Fruit fly (Drosophila melanogaster) whole organism, embryonic: ENCODE measurements around the gene CG43998.

Experiments used
- Adf1 ChIP-seq: fragments of 200-800 bp; sonication (Bioruptor generic); IDR thresholded peaks from 2 replicates; pipeline ENCODE4 v1.3.6; 2022; ENCODE audit warnings: missing biosample characterization, missing genetic modification characterization
- Atf-2 ChIP-seq: fragments of 200-800 bp; sonication (Bioruptor generic); optimal IDR thresholded peaks from 2 replicates; lab custom pipeline; 2016; ENCODE audit warnings: missing biosample characterization, missing genetic modification characterization
- Awh ChIP-seq: fragments of 200-800 bp; sonication (Bioruptor generic); IDR thresholded peaks from 2 replicates; pipeline ENCODE4, ENCODE4 v1.3.6; 2022; ENCODE audit warnings: missing biosample characterization, missing genetic modification characterization
- BtbVII ChIP-seq: fragments of 200-800 bp; sonication (Bioruptor generic); optimal IDR thresholded peaks from 3 replicates; lab custom pipeline; 2017; ENCODE audit warnings: missing biosample characterization, mild to moderate bottlenecking, missing genetic modification characterization
- CG10321 ChIP-seq: fragments of 200-800 bp; sonication (Bioruptor generic); IDR thresholded peaks from 2 replicates; pipeline ENCODE4 v1.3.6; 2022; ENCODE audit warnings: missing biosample characterization, missing genetic modification characterization
- CG11723 ChIP-seq: fragments of 200-800 bp; sonication (Bioruptor generic); optimal IDR thresholded peaks from 2 replicates; lab custom pipeline; 2017; ENCODE audit warnings: missing biosample characterization, mild to moderate bottlenecking, missing genetic modification characterization
- CG12236 ChIP-seq: fragments of 200-800 bp; sonication (Bioruptor generic); optimal IDR thresholded peaks from 2 replicates; lab custom pipeline; 2016; ENCODE audit warnings: missing biosample characterization, missing genetic modification characterization
- CG14441 ChIP-seq: fragments of 200-800 bp; sonication (Bioruptor generic); IDR thresholded peaks from 2 replicates; pipeline ENCODE4 v1.3.6; 2022; ENCODE audit warnings: missing biosample characterization, missing genetic modification characterization
- CG15073 ChIP-seq: fragments of 200-800 bp; sonication (Bioruptor generic); optimal IDR thresholded peaks from 2 replicates; lab custom pipeline; 2016; ENCODE audit warnings: missing biosample characterization, missing genetic modification characterization
- CG18476 ChIP-seq: fragments of 200-800 bp; sonication (Bioruptor generic); optimal IDR thresholded peaks from 2 replicates; lab custom pipeline; 2016; ENCODE audit warnings: missing biosample characterization, mild to moderate bottlenecking, missing genetic modification characterization
- CG2116 ChIP-seq: fragments of 200-800 bp; sonication (Bioruptor generic); optimal IDR thresholded peaks from 3 replicates; lab custom pipeline; 2018; ENCODE audit warnings: missing biosample characterization, mild to moderate bottlenecking, missing genetic modification characterization
- CG2120 ChIP-seq: fragments of 200-800 bp; sonication (Bioruptor generic); optimal IDR thresholded peaks from 3 replicates; lab custom pipeline; 2016; ENCODE audit warnings: missing biosample characterization, missing genetic modification characterization
- CG30403 ChIP-seq: fragments of 200-800 bp; sonication (Bioruptor generic); optimal IDR thresholded peaks from 3 replicates; lab custom pipeline; 2016; ENCODE audit warnings: missing biosample characterization, missing genetic modification characterization
- CG31441 ChIP-seq: fragments of 200-800 bp; sonication (Bioruptor generic); IDR thresholded peaks from 2 replicates; pipeline ENCODE4 v1.3.6; 2022; ENCODE audit warnings: missing biosample characterization, missing genetic modification characterization
- CG3281 ChIP-seq: fragments of 200-800 bp; sonication (Bioruptor generic); optimal IDR thresholded peaks from 3 replicates; lab custom pipeline; 2017; ENCODE audit warnings: missing biosample characterization, mild to moderate bottlenecking, missing genetic modification characterization
- CG42726 ChIP-seq: fragments of 200-800 bp; sonication (Bioruptor generic); IDR thresholded peaks from 2 replicates; pipeline ENCODE4 v1.3.6; 2022; ENCODE audit warnings: missing biosample characterization, missing genetic modification characterization; ENCODE audit not compliant: partially characterized antibody
- CG7357 ChIP-seq: fragments of 200-800 bp; sonication (Bioruptor generic); IDR thresholded peaks from 3 replicates; pipeline ENCODE4 v1.3.6; 2022; ENCODE audit warnings: missing biosample characterization, missing genetic modification characterization
- CG7745 ChIP-seq: fragments of 200-800 bp; sonication (Bioruptor generic); optimal IDR thresholded peaks from 2 replicates; lab custom pipeline; 2018; ENCODE audit warnings: missing biosample characterization, mild to moderate bottlenecking, missing genetic modification characterization, moderate library complexity
- CG8944 ChIP-seq: fragments of 200-800 bp; sonication (Bioruptor generic); optimal IDR thresholded peaks from 3 replicates; lab custom pipeline; 2016; ENCODE audit warnings: missing biosample characterization, missing genetic modification characterization
- CG9932 ChIP-seq: fragments of 200-800 bp; sonication (Bioruptor generic); IDR thresholded peaks from 2 replicates; pipeline ENCODE4 v1.3.6; 2022; ENCODE audit warnings: missing biosample characterization, missing genetic modification characterization
- CkIIα-i1 ChIP-seq: fragments of 200-800 bp; sonication (Bioruptor generic); IDR thresholded peaks from 2 replicates; pipeline ENCODE4 v1.3.6; 2022; ENCODE audit warnings: missing biosample characterization, missing genetic modification characterization
- GATAe ChIP-seq: fragments of 200-800 bp; sonication (Bioruptor generic); conservative IDR thresholded peaks from 2 replicates; pipeline ENCODE4 v1.3.6; 2022; ENCODE audit warnings: missing biosample characterization, missing genetic modification characterization
- NK7.1 ChIP-seq: fragments of 200-800 bp; sonication (Bioruptor generic); optimal IDR thresholded peaks from 3 replicates; lab custom pipeline; 2016; ENCODE audit warnings: missing biosample characterization, missing genetic modification characterization
- Nf-YB ChIP-seq: fragments of 200-800 bp; sonication (Bioruptor generic); optimal IDR thresholded peaks from 3 replicates; lab custom pipeline; 2019; ENCODE audit warnings: missing biosample characterization, mild to moderate bottlenecking, missing genetic modification characterization, moderate library complexity
- Opbp ChIP-seq: fragments of 200-800 bp; sonication (Bioruptor generic); IDR thresholded peaks from 3 replicates; pipeline ENCODE4 v1.3.6; 2022; ENCODE audit warnings: missing biosample characterization, missing genetic modification characterization; ENCODE audit not compliant: partially characterized antibody
- Vsx1 ChIP-seq: fragments of 200-800 bp; sonication (Bioruptor generic); optimal IDR thresholded peaks from 2 replicates; lab custom pipeline; 2017; ENCODE audit warnings: missing biosample characterization, mild to moderate bottlenecking, missing genetic modification characterization, missing genetic modification reagents
- bsh ChIP-seq, 2 experiments: fragments of 200-800 bp; sonication (Bioruptor generic); optimal IDR thresholded peaks; 2 replicates each; lab custom pipeline; 2017 to 2018; ENCODE audit warnings: mild to moderate bottlenecking in 2 of 2, missing biosample characterization in 2 of 2, missing genetic modification characterization in 2 of 2, moderate library complexity in 1 of 2
- chif ChIP-seq, 2 experiments: fragments of 200-800 bp; sonication (Bioruptor generic); optimal IDR thresholded peaks; 3 replicates each; lab custom pipeline; 2016; ENCODE audit warnings: missing biosample characterization in 2 of 2, missing genetic modification characterization in 2 of 2
- cwo ChIP-seq: fragments of 200-800 bp; sonication (Bioruptor generic); optimal IDR thresholded peaks from 3 replicates; lab custom pipeline; 2017; ENCODE audit warnings: missing biosample characterization, missing genetic modification characterization, mild to moderate bottlenecking, moderate library complexity, missing genetic modification reagents
- dmrt99B ChIP-seq: fragments of 200-800 bp; sonication (Bioruptor generic); optimal IDR thresholded peaks from 2 replicates; lab custom pipeline; 2018; ENCODE audit warnings: missing biosample characterization, mild to moderate bottlenecking, missing genetic modification characterization, moderate library complexity
- emc ChIP-seq: fragments of 200-800 bp; sonication (Bioruptor generic); optimal IDR thresholded peaks from 2 replicates; lab custom pipeline; 2016; ENCODE audit warnings: missing biosample characterization, missing genetic modification characterization
- ewg ChIP-seq: fragments of 200-800 bp; sonication (Bioruptor generic); optimal IDR thresholded peaks from 3 replicates; lab custom pipeline; 2017; ENCODE audit warnings: mild to moderate bottlenecking, missing biosample characterization, missing genetic modification reagents, missing genetic modification characterization
- gem ChIP-seq: fragments of 200-800 bp; sonication (Bioruptor generic); optimal IDR thresholded peaks from 2 replicates; lab custom pipeline; 2019; ENCODE audit warnings: missing biosample characterization, mild to moderate bottlenecking, missing genetic modification characterization, moderate library complexity
- gro ChIP-seq: fragments of 200-800 bp; sonication (Bioruptor generic); optimal IDR thresholded peaks from 2 replicates; lab custom pipeline; 2016; ENCODE audit warnings: missing biosample characterization, missing genetic modification characterization
- gsb-n ChIP-seq: fragments of 200-800 bp; sonication (Bioruptor generic); optimal IDR thresholded peaks from 3 replicates; lab custom pipeline; 2018; ENCODE audit warnings: missing biosample characterization, mild to moderate bottlenecking, missing genetic modification characterization
- gt ChIP-seq: fragments of 200-800 bp; sonication (Bioruptor generic); IDR thresholded peaks from 2 replicates; pipeline ENCODE4 v1.3.6; 2022; ENCODE audit warnings: missing biosample characterization, missing genetic modification characterization
- kay ChIP-seq: fragments of 200-800 bp; sonication (Bioruptor generic); optimal IDR thresholded peaks from 2 replicates; lab custom pipeline; 2016; ENCODE audit warnings: missing biosample characterization, missing genetic modification characterization
- lov ChIP-seq, 2 experiments: fragments of 200-800 bp in 1 of 2; fragments of >200 bp in 1 of 2; sonication (Bioruptor generic) in 1 of 2; IDR thresholded peaks in 1 of 2; optimal IDR thresholded peaks in 1 of 2; 2 replicates in 1 of 2; 3 replicates in 1 of 2; pipeline versions ENCODE4 v1.3.6 to Lab custom; 2017 to 2022; ENCODE audit warnings: missing biosample characterization in 1 of 2, missing genetic modification characterization in 1 of 2
- mam ChIP-seq: fragments of 200-800 bp; sonication (Bioruptor generic); optimal IDR thresholded peaks from 3 replicates; lab custom pipeline; 2016; ENCODE audit warnings: missing biosample characterization, missing genetic modification characterization
- nau ChIP-seq: fragments of 200-800 bp; sonication (Bioruptor generic); optimal IDR thresholded peaks from 3 replicates; lab custom pipeline; 2017; ENCODE audit warnings: missing biosample characterization, mild to moderate bottlenecking, missing genetic modification characterization, missing genetic modification reagents
- nerfin-2 ChIP-seq: fragments of 200-800 bp; sonication (Bioruptor generic); IDR thresholded peaks from 2 replicates; pipeline ENCODE4 v1.3.6; 2022; ENCODE audit warnings: missing biosample characterization, missing genetic modification characterization; ENCODE audit not compliant: partially characterized antibody
- prd ChIP-seq, 3 experiments: fragments of >200 bp in 2 of 3; fragments of 200-800 bp in 1 of 3; sonication (Bioruptor generic) in 1 of 3; optimal IDR thresholded peaks in 2 of 3; IDR thresholded peaks in 1 of 3; 2 replicates in 2 of 3; 3 replicates in 1 of 3; pipeline versions ENCODE4 v1.3.6 to Lab custom; 2017 to 2022; ENCODE audit warnings: missing biosample characterization in 1 of 3, missing genetic modification characterization in 1 of 3
- sqz ChIP-seq: fragments of 200-800 bp; sonication (Bioruptor generic); optimal IDR thresholded peaks from 3 replicates; lab custom pipeline; 2018; ENCODE audit warnings: missing biosample characterization, mild to moderate bottlenecking, missing genetic modification characterization
- sr ChIP-seq: fragments of 200-800 bp; sonication (Bioruptor generic); IDR thresholded peaks from 3 replicates; pipeline ENCODE4 v1.3.6; 2022; ENCODE audit warnings: missing biosample characterization, missing genetic modification characterization
- toy ChIP-seq: fragments of 200-800 bp; sonication (Bioruptor generic); IDR thresholded peaks from 2 replicates; pipeline ENCODE4 v1.3.6; 2022; ENCODE audit warnings: missing biosample characterization, missing genetic modification characterization
- tup ChIP-seq: fragments of 200-800 bp; sonication (Bioruptor generic); optimal IDR thresholded peaks from 2 replicates; lab custom pipeline; 2016; ENCODE audit warnings: missing biosample characterization, mild to moderate bottlenecking, missing genetic modification characterization, moderate library complexity
- tx ChIP-seq: fragments of 200-800 bp; sonication (Bioruptor generic); optimal IDR thresholded peaks from 2 replicates; lab custom pipeline; 2016; ENCODE audit warnings: missing biosample characterization, missing genetic modification characterization
- yki ChIP-seq: fragments of >200 bp; optimal IDR thresholded peaks from 3 replicates; lab custom pipeline; 2018
- zen ChIP-seq: fragments of 200-800 bp; sonication (Bioruptor generic); optimal IDR thresholded peaks from 3 replicates; lab custom pipeline; 2018; ENCODE audit warnings: missing biosample characterization, mild to moderate bottlenecking, missing genetic modification characterization, moderate library complexity

Gene CG43998

dm6 chr3R:23920874-23921539 is 7.8 kb downstream of the CG43998 start (continued):
- peak; percentile 39 for TF ChIP-seq gem (tag; lab: Kevin White, UChicago)
- TF ChIP-seq CG18476 (GFP tag; lab: Kevin White, UChicago): no peak
- TF ChIP-seq prd (optimal IDR thresholded peaks at IDR 0.05; lab: Kevin White, UChicago): no peak
- 0 out of 3 replicates have a peak, but pooled peaks have one; percentile 49 for TF ChIP-seq prd (GFP tag; IDR thresholded peaks at IDR 0.05; lab: Robert Waterston, UW)
- TF ChIP-seq cwo (GFP tag; lab: Kevin White, UChicago): peak; percentile 53
- peak; percentile 10 for TF ChIP-seq CG8944
- no peak for TF ChIP-seq zen (tag; lab: Kevin White, UChicago)
- TF ChIP-seq CG31441 (GFP tag; lab: Robert Waterston, UW): no peak
- TF ChIP-seq CG15073: no peak
- no peak for TF ChIP-seq sqz (GFP tag; lab: Kevin White, UChicago)
- TF ChIP-seq CG11723 (GFP tag; lab: Kevin White, UChicago): no peak
- TF ChIP-seq Nf-YB (GFP tag; lab: Kevin White, UChicago): peak; percentile 16
- TF ChIP-seq Opbp (GFP tag; lab: Robert Waterston, UW): no peak
- TF ChIP-seq tx: peak; percentile 31
- TF ChIP-seq CG12236 (GFP tag; lab: Kevin White, UChicago): no peak
- TF ChIP-seq Adf1 (GFP tag; lab: Robert Waterston, UW): peak; percentile 60
- TF ChIP-seq emc (GFP tag; lab: Kevin White, UChicago): no peak
- TF ChIP-seq Atf-2: no peak
- TF ChIP-seq Awh (GFP tag; lab: Robert Waterston, UW): peak; percentile 64
- no peak for TF ChIP-seq yki
- TF ChIP-seq CG7745 (tag; lab: Kevin White, UChicago): no peak
- peak; percentile 54 for TF ChIP-seq CG3281 (GFP tag; lab: Kevin White, UChicago)
- TF ChIP-seq lov (optimal IDR thresholded peaks at IDR 0.05; lab: Kevin White, UChicago): no peak
- no peak for TF ChIP-seq lov (GFP tag; IDR thresholded peaks at IDR 0.05; lab: Robert Waterston, UW)
- no peak for TF ChIP-seq CG30403 (GFP tag; lab: Kevin White, UChicago)
- peak in 1 of 2 experiments; percentile 5 for TF ChIP-seq bsh (GFP tag; optimal IDR thresholded peaks at IDR 0.05; lab: Kevin White, UChicago)
- TF ChIP-seq CG2120 (GFP tag; lab: Kevin White, UChicago): peak; percentile 76
- TF ChIP-seq nau (GFP tag; lab: Kevin White, UChicago): peak; percentile 43
- TF ChIP-seq chif (GFP tag; optimal IDR thresholded peaks at IDR 0.05; lab: Kevin White, UChicago): no peak
- no peak for TF ChIP-seq nerfin-2
- peak; percentile 89 for TF ChIP-seq CG9932 (GFP tag; lab: Robert Waterston, UW)
- no peak for TF ChIP-seq NK7.1
- TF ChIP-seq GATAe: no peak
- TF ChIP-seq gsb-n (tag; lab: Kevin White, UChicago): no peak
- TF ChIP-seq toy (GFP tag; lab: Robert Waterston, UW): peak; percentile 56; the same call in 1 of the 2 replicates
- TF ChIP-seq kay: no peak
- TF ChIP-seq gt (GFP tag; lab: Robert Waterston, UW): no peak
- TF ChIP-seq CG42726 (GFP tag; lab: Robert Waterston, UW): no peak
- TF ChIP-seq CG7357 (GFP tag; lab: Robert Waterston, UW): no peak
- TF ChIP-seq dmrt99B: no peak
- TF ChIP-seq CG10321: 0 out of 2 replicates have a peak, but pooled peaks have one; percentile 9
- peak; percentile 40 for TF ChIP-seq mam (GFP tag; lab: Kevin White, UChicago)
- no peak for TF ChIP-seq sr (GFP tag; lab: Robert Waterston, UW)
- TF ChIP-seq ewg: no peak
- peak; percentile 62 for TF ChIP-seq CG14441 (GFP tag; lab: Robert Waterston, UW)
- TF ChIP-seq CkIIα-i1: no peak
- TF ChIP-seq CG2116 (GFP tag; lab: Kevin White, UChicago): no peak
- no peak for TF ChIP-seq tup (GFP tag; lab: Kevin White, UChicago)
- TF ChIP-seq BtbVII (GFP tag; lab: Kevin White, UChicago): no peak
- TF ChIP-seq Vsx1: peak; percentile 76
- TF ChIP-seq gro: peak; percentile 64
